Fruit fly (Drosophila melanogaster): ENCODE data around the gene CG4577.

DNA sequence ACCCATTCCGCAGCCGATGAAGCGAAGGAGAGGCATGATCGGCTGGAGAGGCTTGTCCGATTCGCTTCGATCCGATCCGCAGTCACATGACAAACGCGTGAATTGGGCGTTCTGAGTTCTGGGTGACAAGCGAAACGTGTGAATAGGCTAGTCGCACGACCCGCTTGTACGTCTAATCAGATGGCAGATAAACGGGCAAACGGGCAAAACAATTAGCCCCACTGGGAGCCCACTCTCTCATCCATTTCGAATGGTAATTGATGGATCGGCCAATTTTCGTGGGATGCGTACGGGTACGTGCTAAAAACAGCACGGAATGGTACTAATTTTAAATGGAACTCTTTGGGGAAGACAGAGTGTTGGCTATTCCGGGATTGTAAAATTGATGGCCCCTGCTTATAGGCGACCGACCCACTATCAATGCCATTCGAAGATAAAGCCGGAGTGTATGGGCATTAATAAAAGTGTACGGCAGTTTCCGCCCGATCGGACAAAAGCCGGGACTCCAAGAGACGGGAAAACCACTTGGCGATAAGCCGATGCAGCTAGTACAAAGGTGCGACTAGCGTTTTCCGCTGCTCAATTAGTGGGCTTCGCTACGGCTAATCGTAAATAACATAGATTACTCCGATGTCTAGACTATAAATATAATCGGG lies 6.9 kb upstream of the CG4577 start:
- TF ChIP-seq CTCF (optimal IDR thresholded peaks at IDR 0.05): no peak
- TF ChIP-seq CG8478 (optimal IDR thresholded peaks at IDR 0.05): no peak
